Worm (Caenorhabditis elegans) whole organism, L3 larva: ENCODE data around the gene ZK688.9.

Experiments
- ama-1 ChIP-seq: fragments of 150-350 bp; optimal IDR thresholded peaks from 2 replicates; lab custom pipeline; 2018
- elt-3 ChIP-seq, 3 experiments: fragments of 150-350 bp in 1 of 3; sonication (generic microtip) in 2 of 3; optimal IDR thresholded peaks; 2 replicates in 2 of 3; 4 replicates in 1 of 3; lab custom pipeline; 2014 to 2017; ENCODE audit warnings: missing biosample characterization in 3 of 3, missing genetic modification characterization in 3 of 3
- jun-1 ChIP-seq: fragments of 150-350 bp; optimal IDR thresholded peaks from 2 replicates; lab custom pipeline; 2014; ENCODE audit warnings: missing biosample characterization, missing genetic modification reagents, missing genetic modification characterization
- lin-39 ChIP-seq: fragments of 150-350 bp; optimal IDR thresholded peaks from 2 replicates; lab custom pipeline; 2018; ENCODE audit warnings: missing biosample characterization, missing genetic modification reagents, missing genetic modification characterization
- mdl-1 ChIP-seq: fragments of 150-350 bp; optimal IDR thresholded peaks from 2 replicates; lab custom pipeline; 2014; ENCODE audit warnings: missing biosample characterization, missing genetic modification characterization
- nfya-1 ChIP-seq: sonication (generic microtip); optimal IDR thresholded peaks from 2 replicates; lab custom pipeline; 2017; ENCODE audit warnings: missing genetic modification characterization, mild to moderate bottlenecking, missing compliant biosample characterization, antibody characterized with exemption, moderate library complexity; ENCODE audit not compliant: insufficient read depth
- nhr-11 ChIP-seq: fragments of 150-350 bp; optimal IDR thresholded peaks from 2 replicates; lab custom pipeline; 2014; ENCODE audit warnings: missing biosample characterization, missing genetic modification characterization
- nhr-12 ChIP-seq: fragments of 150-350 bp; optimal IDR thresholded peaks from 2 replicates; lab custom pipeline; 2014; ENCODE audit warnings: missing biosample characterization, missing genetic modification characterization
- nhr-28 ChIP-seq: fragments of 150-350 bp; optimal IDR thresholded peaks from 2 replicates; lab custom pipeline; 2014; ENCODE audit warnings: missing biosample characterization, missing genetic modification characterization
- unc-62 ChIP-seq: fragments of 150-350 bp; sonication (generic microtip); optimal IDR thresholded peaks from 4 replicates; lab custom pipeline; 2014; ENCODE audit warnings: missing biosample characterization, missing genetic modification reagents, missing genetic modification characterization

- TF ChIP-seq elt-3 (tag; optimal IDR thresholded peaks at IDR 0.05; lab: Kevin White, UChicago) (no peak), nhr-28 (tag; lab: Kevin White, UChicago) (no peak), ama-1 (no peak), jun-1 (no peak), nhr-11 (tag; lab: Kevin White, UChicago) (no peak), nfya-1 (tag; lab: Kevin White, UChicago) (no peak), unc-62 (no peak), nhr-12 (no peak), lin-39 (tag; lab: Kevin White, UChicago) (no peak), mdl-1 (tag; lab: Kevin White, UChicago) (no peak)
These were observed 43.2 kb upstream of the ZK688.9 start for ce11 chrIII:7925968-7926367.
